Fruit fly (Drosophila melanogaster): ENCODE results near the gene CG5167.
A peak's percentile ranks its signal among the peaks of the same experiment; 100 is the strongest.

CG5167 gene

DNA sequence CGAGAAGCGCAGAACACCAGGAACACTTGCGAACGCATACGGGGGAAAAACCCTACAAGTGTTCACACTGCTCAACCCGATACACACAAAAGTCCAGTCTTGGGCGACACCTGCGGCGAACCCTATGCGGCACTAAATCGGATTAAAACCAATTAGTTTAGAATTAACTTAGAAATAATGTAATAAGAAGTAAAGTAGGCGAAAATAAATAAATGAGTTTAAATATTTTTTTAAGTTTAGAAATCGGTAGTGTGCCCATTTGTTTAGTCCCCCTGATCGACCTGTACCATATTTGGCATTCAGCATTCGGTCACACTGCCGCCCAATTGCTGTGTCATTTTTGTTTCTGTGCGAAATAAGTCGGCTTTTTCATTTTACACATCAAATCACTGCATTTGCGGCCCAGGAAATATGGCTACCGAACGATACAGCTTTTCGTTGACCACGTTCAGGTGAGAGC is 24.7 kb downstream of the CG5167 start, which contains the start of gene Prosalpha2 (continued):
- TF ChIP-seq her (GFP tag; optimal IDR thresholded peaks at IDR 0.05) (no peak), CG4820 (GFP tag; optimal IDR thresholded peaks at IDR 0.05) (no peak), CG7839 (tag; optimal IDR thresholded peaks at IDR 0.05) (no peak), Camta (GFP tag; optimal IDR thresholded peaks at IDR 0.05) (no peak), tgo (GFP tag; IDR thresholded peaks at IDR 0.05) (no peak), wor (GFP tag; IDR thresholded peaks at IDR 0.05) (no peak), CG18262 (tag; optimal IDR thresholded peaks at IDR 0.05) (no peak), zen2 (GFP tag; IDR thresholded peaks at IDR 0.05; ENCODE audit: partially characterized antibody) (no peak), CG2889 (GFP tag; IDR thresholded peaks at IDR 0.05) (no peak), btn (GFP tag; optimal IDR thresholded peaks at IDR 0.05) (no peak), Gug (GFP tag; IDR thresholded peaks at IDR 0.05) (no peak; the same call in 3 of the 4 replicates), CG12391 (tag; optimal IDR thresholded peaks at IDR 0.05) (peak; percentile 1), CG32772 (GFP tag; IDR thresholded peaks at IDR 0.05) (no peak), Blimp-1 (GFP tag; optimal IDR thresholded peaks at IDR 0.05) (no peak), fd102C (GFP tag; optimal IDR thresholded peaks at IDR 0.05) (no peak), CG13424 (tag; optimal IDR thresholded peaks at IDR 0.05) (peak; percentile 20), CG4730 (GFP tag; IDR thresholded peaks at IDR 0.05) (no peak), CG7928 (GFP tag; optimal IDR thresholded peaks at IDR 0.05) (no peak), psq (GFP tag; optimal IDR thresholded peaks at IDR 0.05) (no peak), CG15073 (GFP tag; optimal IDR thresholded peaks at IDR 0.05) (no peak), CG14965 (GFP tag; optimal IDR thresholded peaks at IDR 0.05; ENCODE audit: borderline replicate concordance) (no peak), CG1024 (GFP tag; IDR thresholded peaks at IDR 0.05) (no peak), Adf1 (GFP tag; IDR thresholded peaks at IDR 0.05) (no peak), Hand (GFP tag; optimal IDR thresholded peaks at IDR 0.05) (no peak), Ets97D (GFP tag; optimal IDR thresholded peaks at IDR 0.05) (peak; percentile 2), zf30C (GFP tag; optimal IDR thresholded peaks at IDR 0.05) (peak; percentile 19), repo (GFP tag; optimal IDR thresholded peaks at IDR 0.05) (no peak), CG4404 (GFP tag; IDR thresholded peaks at IDR 0.05) (no peak), gem (tag; optimal IDR thresholded peaks at IDR 0.05) (no peak), zfh2 (GFP tag; optimal IDR thresholded peaks at IDR 0.05) (no peak), lbe (GFP tag; optimal IDR thresholded peaks at IDR 0.05) (no peak), CG16779 (GFP tag; IDR thresholded peaks at IDR 0.05) (no peak), CG1792 (GFP tag; optimal IDR thresholded peaks at IDR 0.05) (no peak), gcm2 (GFP tag; optimal IDR thresholded peaks at IDR 0.05) (no peak), HHEX (GFP tag; optimal IDR thresholded peaks at IDR 0.05) (no peak), fd96Cb (tag; optimal IDR thresholded peaks at IDR 0.05) (no peak), CG9817 (tag; optimal IDR thresholded peaks at IDR 0.05) (no peak), CG3995 (GFP tag; optimal IDR thresholded peaks at IDR 0.05) (no peak), CG6272 (GFP tag; IDR thresholded peaks at IDR 0.05) (no peak; the same call in 1 of the 2 replicates), Antp (GFP tag; optimal IDR thresholded peaks at IDR 0.05) (no peak), CG11085 (GFP tag; IDR thresholded peaks at IDR 0.05) (no peak), bab2 (GFP tag; optimal IDR thresholded peaks at IDR 0.05) (no peak), CG7745 (tag; optimal IDR thresholded peaks at IDR 0.05) (no peak), rib (GFP tag; IDR thresholded peaks at IDR 0.05) (no peak), CG3726 (GFP tag; IDR thresholded peaks at IDR 0.05) (no peak), CG31441 (GFP tag; IDR thresholded peaks at IDR 0.05) (no peak), CG7271 (tag; optimal IDR thresholded peaks at IDR 0.05) (no peak), CG3407 (GFP tag; optimal IDR thresholded peaks at IDR 0.05) (no peak), bigmax (GFP tag; optimal IDR thresholded peaks at IDR 0.05) (no peak), oc (tag; optimal IDR thresholded peaks at IDR 0.05) (no peak), CG17568 (GFP tag; optimal IDR thresholded peaks at IDR 0.05) (no peak), ab (GFP tag; optimal IDR thresholded peaks at IDR 0.05) (no peak)

Data from whole organism, embryonic.